Worm (Caenorhabditis elegans) whole organism, late embryonic: ENCODE measurements around the gene B0432.14.

Source experiments
- ets-4 ChIP-seq: sonication (generic microtip); optimal IDR thresholded peaks from 2 replicates; lab custom pipeline; 2016; ENCODE audit warnings: missing genetic modification characterization, missing compliant biosample characterization
- nfya-1 ChIP-seq: sonication (generic microtip); optimal IDR thresholded peaks from 2 replicates; lab custom pipeline; 2017; ENCODE audit warnings: missing genetic modification characterization, mild to moderate bottlenecking, missing compliant biosample characterization, antibody characterized with exemption, moderate library complexity
- zip-5 ChIP-seq: sonication (generic microtip); optimal IDR thresholded peaks from 2 replicates; lab custom pipeline; 2016; ENCODE audit warnings: missing genetic modification characterization, missing compliant biosample characterization

DNA sequence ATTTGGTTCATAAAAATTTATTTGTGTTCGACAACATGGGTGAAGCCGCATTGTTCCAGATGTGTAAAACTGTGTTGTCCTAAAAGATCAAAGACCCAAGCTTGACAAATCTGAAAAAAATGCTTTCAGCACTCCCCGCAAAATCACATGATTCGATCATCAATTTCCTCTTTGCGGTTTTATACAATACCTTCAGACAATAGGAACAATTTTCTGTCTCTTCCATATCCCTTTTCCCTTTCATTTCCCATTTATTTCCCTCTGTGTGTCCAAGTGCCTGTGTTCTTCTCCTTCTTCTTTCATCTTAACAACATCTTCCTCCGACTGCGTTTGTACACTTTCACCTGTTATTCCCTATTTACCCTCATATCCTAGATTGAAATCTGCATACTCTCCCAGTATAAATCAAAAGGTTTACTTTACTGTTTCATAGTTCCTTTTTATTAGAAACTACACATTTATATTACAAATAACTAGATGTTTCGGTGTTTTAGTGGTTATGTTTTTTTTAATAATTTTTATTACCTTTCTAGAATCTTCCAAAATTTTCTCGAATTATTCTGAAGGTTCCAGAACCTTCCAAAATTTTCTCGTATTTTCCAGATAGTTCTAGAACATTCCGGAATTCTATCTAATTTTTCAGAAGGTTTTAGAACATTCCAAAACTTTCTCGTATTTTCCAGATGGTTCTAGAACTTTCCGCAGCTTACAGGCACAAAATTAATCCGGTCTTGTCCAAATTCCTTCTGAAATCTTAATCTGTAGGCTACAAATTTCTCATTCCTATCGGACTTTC, 37.0 kb downstream of the B0432.14 start, which contains the start of gene K01A2.5:
- TF ChIP-seq zip-5 (tag; lab: Kevin White, UChicago) (no peak), ets-4 (tag; lab: Kevin White, UChicago) (no peak), nfya-1 (tag; lab: Kevin White, UChicago) (no peak)
